Worm (Caenorhabditis elegans) whole organism, young adult: ENCODE results near the gene edg-1.

Experiments used
- F49E8.2 ChIP-seq: sonication (generic microtip); optimal IDR thresholded peaks from 3 replicates; lab custom pipeline; 2017; ENCODE audit warnings: missing genetic modification characterization, mild to moderate bottlenecking, missing compliant biosample characterization, antibody characterized with exemption, moderate library complexity; ENCODE audit not compliant: insufficient read depth
- T07F8.4 ChIP-seq: sonication (generic microtip); optimal IDR thresholded peaks from 2 replicates; lab custom pipeline; 2016; ENCODE audit warnings: mild to moderate bottlenecking, missing genetic modification characterization, moderate library complexity, missing compliant biosample characterization
- ccch-3 ChIP-seq: fragments of 200-800 bp; sonication (Bioruptor generic); optimal IDR thresholded peaks from 2 replicates; lab custom pipeline; 2018; ENCODE audit warnings: mild to moderate bottlenecking, missing genetic modification characterization, missing compliant biosample characterization
- ets-4 ChIP-seq: fragments of 200-800 bp; sonication (Bioruptor generic); optimal IDR thresholded peaks from 2 replicates; lab custom pipeline; 2018; ENCODE audit warnings: mild to moderate bottlenecking, missing genetic modification characterization, missing compliant biosample characterization
- hlh-12 ChIP-seq: sonication (generic microtip); optimal IDR thresholded peaks from 2 replicates; lab custom pipeline; 2016; ENCODE audit warnings: missing genetic modification characterization, missing compliant biosample characterization
- hsf-1 ChIP-seq: fragments of 200-800 bp; sonication (Bioruptor generic); IDR thresholded peaks from 2 replicates; pipeline ENCODE4 v1.3.6; 2022; ENCODE audit warnings: missing genetic modification reagents, missing genetic modification characterization, missing compliant biosample characterization
- mel-28 ChIP-seq: sonication (generic microtip); optimal IDR thresholded peaks from 2 replicates; lab custom pipeline; 2016; ENCODE audit warnings: borderline replicate concordance, mild to moderate bottlenecking, missing genetic modification characterization, missing compliant biosample characterization
- rec-8 ChIP-seq, 2 experiments: sonication (generic microtip); optimal IDR thresholded peaks; 2 replicates each; lab custom pipeline; 2016; ENCODE audit warnings: mild to moderate bottlenecking in 2 of 2, missing genetic modification characterization in 2 of 2, missing genetic modification reagents in 2 of 2, missing genotype in 2 of 2, missing biosample characterization in 1 of 2, missing compliant biosample characterization in 1 of 2, moderate library complexity in 1 of 2

DNA sequence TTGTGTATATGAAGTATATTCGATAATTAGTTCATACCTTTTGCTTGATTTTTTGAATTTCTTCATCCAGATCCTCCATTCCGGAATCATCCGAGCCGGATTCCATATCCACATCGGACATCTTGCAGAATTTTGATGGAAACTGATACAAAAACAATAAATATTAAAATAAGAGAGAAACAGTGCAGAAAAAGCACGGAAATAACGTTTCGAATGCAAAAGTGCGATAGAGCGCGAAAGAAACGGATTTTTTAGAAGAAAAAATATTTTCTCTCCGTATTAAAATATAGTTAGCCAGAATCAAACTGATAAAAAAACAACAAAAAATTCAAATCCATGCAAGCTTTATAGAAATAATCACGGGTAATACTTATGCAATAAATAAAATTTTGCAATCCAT, 12.2 kb downstream of the edg-1 start, which contains the start of gene sart-3:
- TF ChIP-seq hlh-12 (tag; lab: Kevin White, UChicago): no peak
- TF ChIP-seq rec-8 (tag; optimal IDR thresholded peaks at IDR 0.05; lab: Kevin White, UChicago): no peak
- no peak for TF ChIP-seq T07F8.4
- no peak for TF ChIP-seq hsf-1
- no peak for TF ChIP-seq ccch-3 (GFP tag; lab: Kevin White, UChicago)
- no peak for TF ChIP-seq mel-28 (tag; lab: Kevin White, UChicago)
- TF ChIP-seq F49E8.2 (tag; lab: Kevin White, UChicago): no peak
- no peak for TF ChIP-seq ets-4
